Worm (Caenorhabditis elegans): ENCODE data around the gene C37C3.12.

Gene C37C3.12

ce11 chrV:7814601-7815000, 24.8 kb downstream of the C37C3.12 start, which contains the start of gene ZK742.6:
Gene ZK742.6, minus strand, starts transcription at chrV:7814942.
- TF ChIP-seq aly-1 (tag; optimal IDR thresholded peaks at IDR 0.05) = no peak
- TF ChIP-seq hnd-1 (tag; optimal IDR thresholded peaks at IDR 0.05) = no peak
- no peak for TF ChIP-seq flt-1 (GFP tag; IDR thresholded peaks at IDR 0.05)
- TF ChIP-seq ama-1 (optimal IDR thresholded peaks at IDR 0.05) = no peak
- no peak for TF ChIP-seq B0310.2 (tag; optimal IDR thresholded peaks at IDR 0.05)
- no peak for TF ChIP-seq tra-4 (tag; optimal IDR thresholded peaks at IDR 0.05)
- TF ChIP-seq tbx-37 (GFP tag; conservative IDR thresholded peaks at IDR 0.05) = no peak
- no peak for TF ChIP-seq hmbx-1 (tag; optimal IDR thresholded peaks at IDR 0.05)
- TF ChIP-seq ceh-36 (tag; optimal IDR thresholded peaks at IDR 0.05) = no peak
- no peak for TF ChIP-seq sea-1 (GFP tag; conservative IDR thresholded peaks at IDR 0.05)
- TF ChIP-seq hmg-4 (GFP tag; optimal IDR thresholded peaks at IDR 0.05) = no peak
- TF ChIP-seq ceh-13 (GFP tag; optimal IDR thresholded peaks at IDR 0.05) = no peak
- TF ChIP-seq F13C5.2 (tag; optimal IDR thresholded peaks at IDR 0.05) = no peak
- TF ChIP-seq tbx-11 (GFP tag; IDR thresholded peaks at IDR 0.05) = no peak
- TF ChIP-seq scrt-1 (GFP tag; IDR thresholded peaks at IDR 0.05) = no peak
- no peak for TF ChIP-seq pes-1 (GFP tag; IDR thresholded peaks at IDR 0.05)
- TF ChIP-seq ets-7 (tag; optimal IDR thresholded peaks at IDR 0.05) = no peak

DNA sequence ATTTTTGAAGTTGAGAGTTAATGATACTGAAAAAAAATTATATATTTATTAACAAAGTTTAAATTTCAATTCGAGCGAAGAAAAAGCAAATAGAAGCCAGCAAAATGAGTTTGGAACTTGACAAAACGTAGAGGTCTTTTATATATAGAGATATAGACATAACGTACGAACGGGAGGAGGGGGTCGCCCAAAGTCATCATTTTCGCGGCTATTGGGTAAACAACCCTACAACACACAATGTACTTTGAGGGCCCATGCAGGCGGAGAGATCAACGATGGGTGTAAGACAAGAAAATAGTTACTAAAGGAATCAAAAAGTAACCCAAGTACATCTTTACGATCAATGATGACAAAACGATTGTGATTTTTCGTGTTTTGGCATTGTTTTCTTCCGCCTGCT, 27.6 kb downstream of the C37C3.12 start, which contains the start of gene ZK742.4:
Gene ZK742.4, minus strand, starts transcription at position 35 of the 400 bp plus-strand sequence.
- TF ChIP-seq hnd-1 (tag; optimal IDR thresholded peaks at IDR 0.05) (no peak), tra-4 (tag; optimal IDR thresholded peaks at IDR 0.05) (no peak), pes-1 (GFP tag; IDR thresholded peaks at IDR 0.05) (no peak), B0310.2 (tag; optimal IDR thresholded peaks at IDR 0.05) (no peak), tbx-11 (GFP tag; IDR thresholded peaks at IDR 0.05) (no peak)

DNA sequence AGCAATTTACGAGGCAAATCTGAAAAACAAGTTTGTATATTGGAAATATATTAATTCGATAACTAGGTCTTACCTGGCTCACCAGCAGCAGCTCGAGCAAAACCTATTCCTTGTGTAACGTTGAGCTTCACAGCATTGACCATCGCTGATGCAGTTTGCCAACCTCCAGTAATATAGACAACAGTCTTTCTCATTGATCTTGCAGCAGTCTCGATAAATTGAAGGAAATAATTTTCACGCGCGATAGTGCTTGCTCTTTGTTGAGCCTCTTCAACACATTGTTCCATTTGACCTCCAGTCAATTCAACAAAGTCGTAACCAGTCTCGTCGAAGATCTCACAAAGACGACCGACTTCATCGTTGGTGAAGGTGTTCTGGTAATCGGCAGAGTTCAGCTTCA, 28.8 kb downstream of the C37C3.12 start:
- TF ChIP-seq ets-7 (tag; optimal IDR thresholded peaks at IDR 0.05) = no peak
- no peak for TF ChIP-seq tbx-11 (GFP tag; IDR thresholded peaks at IDR 0.05)
- no peak for TF ChIP-seq F13C5.2 (tag; optimal IDR thresholded peaks at IDR 0.05)
- TF ChIP-seq hnd-1 (tag; optimal IDR thresholded peaks at IDR 0.05) = no peak
- TF ChIP-seq hmbx-1 (tag; optimal IDR thresholded peaks at IDR 0.05) = no peak
- no peak for TF ChIP-seq scrt-1 (GFP tag; IDR thresholded peaks at IDR 0.05)
- TF ChIP-seq B0310.2 (tag; optimal IDR thresholded peaks at IDR 0.05) = no peak
- TF ChIP-seq tra-4 (tag; optimal IDR thresholded peaks at IDR 0.05) = no peak
- TF ChIP-seq pes-1 (GFP tag; IDR thresholded peaks at IDR 0.05) = no peak
- no peak for TF ChIP-seq ama-1 (optimal IDR thresholded peaks at IDR 0.05)
- TF ChIP-seq ceh-36 (tag; optimal IDR thresholded peaks at IDR 0.05) = no peak
- no peak for TF ChIP-seq sea-1 (GFP tag; conservative IDR thresholded peaks at IDR 0.05)
- TF ChIP-seq ceh-13 (GFP tag; optimal IDR thresholded peaks at IDR 0.05) = no peak
- no peak for TF ChIP-seq flt-1 (GFP tag; IDR thresholded peaks at IDR 0.05)
- no peak for TF ChIP-seq hmg-4 (GFP tag; optimal IDR thresholded peaks at IDR 0.05)
- no peak for TF ChIP-seq aly-1 (tag; optimal IDR thresholded peaks at IDR 0.05)
- TF ChIP-seq tbx-37 (GFP tag; conservative IDR thresholded peaks at IDR 0.05) = no peak

- TF ChIP-seq scrt-1 (GFP tag; IDR thresholded peaks at IDR 0.05) (no peak), aly-1 (tag; optimal IDR thresholded peaks at IDR 0.05) (no peak), sea-1 (GFP tag; conservative IDR thresholded peaks at IDR 0.05) (no peak), ets-7 (tag; optimal IDR thresholded peaks at IDR 0.05) (no peak), ceh-36 (tag; optimal IDR thresholded peaks at IDR 0.05) (no peak), B0310.2 (tag; optimal IDR thresholded peaks at IDR 0.05) (no peak), ceh-13 (GFP tag; optimal IDR thresholded peaks at IDR 0.05) (no peak), hmg-4 (GFP tag; optimal IDR thresholded peaks at IDR 0.05) (no peak), ama-1 (optimal IDR thresholded peaks at IDR 0.05) (no peak), flt-1 (GFP tag; IDR thresholded peaks at IDR 0.05) (no peak), pes-1 (GFP tag; IDR thresholded peaks at IDR 0.05) (no peak), hmbx-1 (tag; optimal IDR thresholded peaks at IDR 0.05) (no peak), tbx-37 (GFP tag; conservative IDR thresholded peaks at IDR 0.05) (no peak), tra-4 (tag; optimal IDR thresholded peaks at IDR 0.05) (no peak), F13C5.2 (tag; optimal IDR thresholded peaks at IDR 0.05) (no peak), hnd-1 (tag; optimal IDR thresholded peaks at IDR 0.05) (no peak), tbx-11 (GFP tag; IDR thresholded peaks at IDR 0.05) (no peak)
Observed at ce11 chrV:7809320-7810256, 29.8 kb downstream of the C37C3.12 start, which contains the start of gene ZK742.3. Gene ZK742.3, minus strand, starts transcription at chrV:7809912.

ce11 chrV:7808444-7808843, 30.9 kb downstream of the C37C3.12 start:
- no peak for TF ChIP-seq tbx-11 (GFP tag; IDR thresholded peaks at IDR 0.05)
- no peak for TF ChIP-seq tra-4 (tag; optimal IDR thresholded peaks at IDR 0.05)
- TF ChIP-seq pes-1 (GFP tag; IDR thresholded peaks at IDR 0.05) = no peak
- TF ChIP-seq hmg-4 (GFP tag; optimal IDR thresholded peaks at IDR 0.05) = no peak
- no peak for TF ChIP-seq sea-1 (GFP tag; conservative IDR thresholded peaks at IDR 0.05)
- no peak for TF ChIP-seq ets-7 (tag; optimal IDR thresholded peaks at IDR 0.05)
- TF ChIP-seq F13C5.2 (tag; optimal IDR thresholded peaks at IDR 0.05) = no peak
- no peak for TF ChIP-seq B0310.2 (tag; optimal IDR thresholded peaks at IDR 0.05)
- TF ChIP-seq flt-1 (GFP tag; IDR thresholded peaks at IDR 0.05) = no peak
- no peak for TF ChIP-seq tbx-37 (GFP tag; conservative IDR thresholded peaks at IDR 0.05)
- TF ChIP-seq aly-1 (tag; optimal IDR thresholded peaks at IDR 0.05) = no peak
- no peak for TF ChIP-seq ceh-36 (tag; optimal IDR thresholded peaks at IDR 0.05)
- no peak for TF ChIP-seq scrt-1 (GFP tag; IDR thresholded peaks at IDR 0.05)
- no peak for TF ChIP-seq hnd-1 (tag; optimal IDR thresholded peaks at IDR 0.05)
- no peak for TF ChIP-seq ceh-13 (GFP tag; optimal IDR thresholded peaks at IDR 0.05)
- TF ChIP-seq hmbx-1 (tag; optimal IDR thresholded peaks at IDR 0.05) = no peak

- TF ChIP-seq ceh-13 (GFP tag; optimal IDR thresholded peaks at IDR 0.05) = no peak
- TF ChIP-seq tbx-11 (GFP tag; IDR thresholded peaks at IDR 0.05) = no peak
- TF ChIP-seq hmbx-1 (tag; optimal IDR thresholded peaks at IDR 0.05) = no peak
- TF ChIP-seq tbx-37 (GFP tag; conservative IDR thresholded peaks at IDR 0.05) = no peak
- TF ChIP-seq pes-1 (GFP tag; IDR thresholded peaks at IDR 0.05) = no peak
Observed at ce11 chrV:7806629-7807028, 32.8 kb downstream of the C37C3.12 start.

ce11 chrV:7804801-7805163, 34.6 kb downstream of the C37C3.12 start, which contains the start of gene xpo-1:
Gene xpo-1, plus strand, starts transcription at chrV:7805064.
- TF ChIP-seq hnd-1 (tag; optimal IDR thresholded peaks at IDR 0.05) (no peak), scrt-1 (GFP tag; IDR thresholded peaks at IDR 0.05) (no peak), hmbx-1 (tag; optimal IDR thresholded peaks at IDR 0.05) (no peak), hmg-4 (GFP tag; optimal IDR thresholded peaks at IDR 0.05) (no peak), tbx-11 (GFP tag; IDR thresholded peaks at IDR 0.05) (no peak), ama-1 (optimal IDR thresholded peaks at IDR 0.05) (no peak), sea-1 (GFP tag; conservative IDR thresholded peaks at IDR 0.05) (no peak), flt-1 (GFP tag; IDR thresholded peaks at IDR 0.05) (no peak), tbx-37 (GFP tag; conservative IDR thresholded peaks at IDR 0.05) (no peak)
